Fruit fly (Drosophila melanogaster) whole organism, embryonic: ENCODE data around the gene Nthl1.

Source experiments
- Adf1 ChIP-seq: fragments of 200-800 bp; sonication (Bioruptor generic); IDR thresholded peaks from 2 replicates; pipeline ENCODE4 v1.3.6; 2022; ENCODE audit warnings: missing biosample characterization, missing genetic modification characterization
- Awh ChIP-seq: fragments of 200-800 bp; sonication (Bioruptor generic); IDR thresholded peaks from 2 replicates; pipeline ENCODE4, ENCODE4 v1.3.6; 2022; ENCODE audit warnings: missing biosample characterization, missing genetic modification characterization
- CG12659 ChIP-seq: fragments of 200-800 bp; sonication (Bioruptor generic); optimal IDR thresholded peaks from 3 replicates; lab custom pipeline; 2017; ENCODE audit warnings: mild to moderate bottlenecking, missing biosample characterization, missing genetic modification reagents, missing genetic modification characterization
- CG1529 ChIP-seq: fragments of 200-800 bp; sonication (Bioruptor generic); optimal IDR thresholded peaks from 3 replicates; lab custom pipeline; 2018; ENCODE audit warnings: missing biosample characterization, missing genetic modification characterization
- CG1647 ChIP-seq: fragments of 200-800 bp; sonication (Bioruptor generic); optimal IDR thresholded peaks from 3 replicates; lab custom pipeline; 2016; ENCODE audit warnings: missing biosample characterization, missing genetic modification characterization
- CG2120 ChIP-seq: fragments of 200-800 bp; sonication (Bioruptor generic); optimal IDR thresholded peaks from 3 replicates; lab custom pipeline; 2016; ENCODE audit warnings: missing biosample characterization, missing genetic modification characterization
- CG2202 ChIP-seq: fragments of 200-800 bp; sonication (Bioruptor generic); optimal IDR thresholded peaks from 2 replicates; lab custom pipeline; 2018; ENCODE audit warnings: missing biosample characterization, mild to moderate bottlenecking, missing genetic modification characterization
- CG2712 ChIP-seq: fragments of 200-800 bp; optimal IDR thresholded peaks from 3 replicates; lab custom pipeline; 2019; ENCODE audit warnings: missing biosample characterization, mild to moderate bottlenecking, missing genetic modification characterization, moderate library complexity
- CG3281 ChIP-seq: fragments of 200-800 bp; sonication (Bioruptor generic); optimal IDR thresholded peaks from 3 replicates; lab custom pipeline; 2017; ENCODE audit warnings: missing biosample characterization, mild to moderate bottlenecking, missing genetic modification characterization
- CG34224 ChIP-seq: fragments of 200-800 bp; sonication (Bioruptor generic); IDR thresholded peaks from 3 replicates; pipeline ENCODE4 v1.3.6; 2022; ENCODE audit warnings: missing biosample characterization, missing genetic modification characterization; ENCODE audit not compliant: partially characterized antibody
- CG4282 ChIP-seq: fragments of 200-800 bp; sonication (Bioruptor generic); optimal IDR thresholded peaks from 2 replicates; lab custom pipeline; 2016; ENCODE audit warnings: missing biosample characterization, missing genetic modification characterization
- CG4854 ChIP-seq: fragments of 200-800 bp; sonication (Bioruptor generic); optimal IDR thresholded peaks from 2 replicates; lab custom pipeline; 2016; ENCODE audit warnings: missing biosample characterization, missing genetic modification characterization, inconsistent platforms
- CG6791 ChIP-seq: fragments of 200-800 bp; sonication (Bioruptor generic); IDR thresholded peaks from 3 replicates; pipeline ENCODE4 v1.3.6; 2022; ENCODE audit warnings: missing biosample characterization, missing genetic modification characterization; ENCODE audit not compliant: partially characterized antibody
- CG8281 ChIP-seq: fragments of 200-800 bp; sonication (Bioruptor generic); optimal IDR thresholded peaks from 2 replicates; lab custom pipeline; 2018; ENCODE audit warnings: missing biosample characterization, mild to moderate bottlenecking, missing genetic modification characterization, moderate library complexity
- CoRest ChIP-seq: fragments of 200-800 bp; sonication (Bioruptor generic); optimal IDR thresholded peaks from 3 replicates; lab custom pipeline; 2018; ENCODE audit warnings: missing biosample characterization, mild to moderate bottlenecking, missing genetic modification characterization, moderate library complexity
- E2f2 ChIP-seq: fragments of 200-800 bp; sonication (Bioruptor generic); IDR thresholded peaks from 2 replicates; pipeline ENCODE4 v1.3.6; 2022; ENCODE audit warnings: missing biosample characterization, missing genetic modification characterization
- Eip74EF ChIP-seq, 2 experiments: fragments of 200-800 bp in 1 of 2; fragments of >200 bp in 1 of 2; sonication (Bioruptor generic) in 1 of 2; optimal IDR thresholded peaks; 2 replicates each; lab custom pipeline; 2017 to 2019; ENCODE audit warnings: missing biosample characterization in 2 of 2, missing genetic modification characterization in 2 of 2, mild to moderate bottlenecking in 1 of 2, moderate library complexity in 1 of 2
- HLH54F ChIP-seq: fragments of 200-800 bp; sonication (Bioruptor generic); optimal IDR thresholded peaks from 3 replicates; lab custom pipeline; 2016; ENCODE audit warnings: missing biosample characterization, missing genetic modification characterization
- Hey ChIP-seq: fragments of 200-800 bp; sonication (Bioruptor generic); optimal IDR thresholded peaks from 3 replicates; lab custom pipeline; 2018; ENCODE audit warnings: missing biosample characterization, mild to moderate bottlenecking, missing genetic modification characterization
- Hr51 ChIP-seq, 2 experiments: fragments of 200-800 bp; sonication (Bioruptor generic); optimal IDR thresholded peaks; 2 replicates in 1 of 2; 3 replicates in 1 of 2; lab custom pipeline; 2016 to 2018; ENCODE audit warnings: missing biosample characterization in 2 of 2, missing genetic modification characterization in 2 of 2, mild to moderate bottlenecking in 1 of 2, moderate library complexity in 1 of 2
- Jarid2 ChIP-seq: fragments of 200-800 bp; sonication (Bioruptor generic); optimal IDR thresholded peaks from 3 replicates; lab custom pipeline; 2017; ENCODE audit warnings: mild to moderate bottlenecking, missing biosample characterization, missing genetic modification reagents, missing genetic modification characterization
- MBD-R2 ChIP-seq: fragments of 200-800 bp; sonication (Bioruptor generic); IDR thresholded peaks from 2 replicates; pipeline ENCODE4 v1.3.6; 2022; ENCODE audit warnings: missing biosample characterization, missing genetic modification characterization
- MTF-1 ChIP-seq: fragments of 200-800 bp; sonication (Bioruptor generic); optimal IDR thresholded peaks from 2 replicates; lab custom pipeline; 2018; ENCODE audit warnings: missing biosample characterization, mild to moderate bottlenecking, missing genetic modification characterization, borderline replicate concordance
- Mes4 ChIP-seq: fragments of 200-800 bp; sonication (Bioruptor generic); optimal IDR thresholded peaks from 2 replicates; lab custom pipeline; 2016; ENCODE audit warnings: missing biosample characterization, missing genetic modification characterization
- Nf-YB ChIP-seq: fragments of 200-800 bp; sonication (Bioruptor generic); optimal IDR thresholded peaks from 3 replicates; lab custom pipeline; 2019; ENCODE audit warnings: missing biosample characterization, mild to moderate bottlenecking, missing genetic modification characterization, moderate library complexity
- Scr ChIP-seq: fragments of 200-800 bp; sonication (Bioruptor generic); IDR thresholded peaks from 2 replicates; pipeline ENCODE4 v1.3.6; 2022; ENCODE audit warnings: missing biosample characterization, missing genetic modification characterization; ENCODE audit not compliant: partially characterized antibody
- Six4 ChIP-seq: fragments of 200-800 bp; sonication (Bioruptor generic); optimal IDR thresholded peaks from 2 replicates; lab custom pipeline; 2016; ENCODE audit warnings: missing biosample characterization, missing genetic modification characterization
- Sox100B ChIP-seq: fragments of 200-800 bp; sonication (Bioruptor generic); optimal IDR thresholded peaks from 3 replicates; lab custom pipeline; 2018; ENCODE audit warnings: missing biosample characterization, mild to moderate bottlenecking, missing genetic modification characterization
- Spps ChIP-seq: fragments of 200-800 bp; sonication (Bioruptor generic); optimal IDR thresholded peaks from 2 replicates; lab custom pipeline; 2018; ENCODE audit warnings: missing biosample characterization, mild to moderate bottlenecking, missing genetic modification characterization
- Vsx1 ChIP-seq: fragments of 200-800 bp; sonication (Bioruptor generic); optimal IDR thresholded peaks from 2 replicates; lab custom pipeline; 2017; ENCODE audit warnings: missing biosample characterization, mild to moderate bottlenecking, missing genetic modification characterization, missing genetic modification reagents
- chm ChIP-seq: fragments of 200-800 bp; sonication (Bioruptor generic); IDR thresholded peaks from 2 replicates; pipeline ENCODE4 v1.3.6; 2022; ENCODE audit warnings: missing biosample characterization, missing genetic modification characterization
- croc ChIP-seq: fragments of 200-800 bp; sonication (Bioruptor generic); conservative IDR thresholded peaks from 3 replicates; pipeline ENCODE4 v1.3.6; 2022; ENCODE audit warnings: missing biosample characterization, missing genetic modification characterization
- disco-r ChIP-seq: fragments of 200-800 bp; sonication (Bioruptor generic); optimal IDR thresholded peaks from 2 replicates; lab custom pipeline; 2016; ENCODE audit warnings: missing biosample characterization, missing genetic modification characterization
- dm ChIP-seq: fragments of 200-800 bp; sonication (Bioruptor generic); optimal IDR thresholded peaks from 3 replicates; lab custom pipeline; 2016; ENCODE audit warnings: missing biosample characterization, missing genetic modification characterization
- en ChIP-seq: fragments of 200-800 bp; sonication (Bioruptor generic); optimal IDR thresholded peaks from 2 replicates; lab custom pipeline; 2016; ENCODE audit warnings: missing biosample characterization, missing genetic modification characterization
- ewg ChIP-seq: fragments of 200-800 bp; sonication (Bioruptor generic); optimal IDR thresholded peaks from 3 replicates; lab custom pipeline; 2017; ENCODE audit warnings: mild to moderate bottlenecking, missing biosample characterization, missing genetic modification reagents, missing genetic modification characterization
- gsb ChIP-seq: fragments of 200-800 bp; sonication (Bioruptor generic); IDR thresholded peaks from 2 replicates; pipeline ENCODE4 v1.3.6; 2022; ENCODE audit warnings: missing biosample characterization, missing genetic modification characterization
- knrl ChIP-seq: fragments of 200-800 bp; sonication (Bioruptor generic); IDR thresholded peaks from 3 replicates; pipeline ENCODE4 v1.3.6; 2022; ENCODE audit warnings: missing biosample characterization, missing genetic modification characterization; ENCODE audit not compliant: partially characterized antibody
- lmd ChIP-seq: fragments of 200-800 bp; sonication (Bioruptor generic); IDR thresholded peaks from 2 replicates; pipeline ENCODE4 v1.3.6; 2022; ENCODE audit warnings: missing biosample characterization, missing genetic modification characterization
- mirr ChIP-seq: fragments of 200-800 bp; sonication (Bioruptor generic); optimal IDR thresholded peaks from 3 replicates; lab custom pipeline; 2018; ENCODE audit warnings: missing biosample characterization, mild to moderate bottlenecking, missing genetic modification characterization
- nau ChIP-seq: fragments of 200-800 bp; sonication (Bioruptor generic); optimal IDR thresholded peaks from 3 replicates; lab custom pipeline; 2017; ENCODE audit warnings: missing biosample characterization, mild to moderate bottlenecking, missing genetic modification characterization, missing genetic modification reagents
- nerfin-2 ChIP-seq: fragments of 200-800 bp; sonication (Bioruptor generic); IDR thresholded peaks from 2 replicates; pipeline ENCODE4 v1.3.6; 2022; ENCODE audit warnings: missing biosample characterization, missing genetic modification characterization; ENCODE audit not compliant: partially characterized antibody
- pb ChIP-seq: fragments of 200-800 bp; sonication (Bioruptor generic); optimal IDR thresholded peaks from 3 replicates; lab custom pipeline; 2016; ENCODE audit warnings: missing biosample characterization, missing genetic modification characterization
- pho ChIP-seq: fragments of 200-800 bp; sonication (Bioruptor generic); optimal IDR thresholded peaks from 2 replicates; lab custom pipeline; 2016; ENCODE audit warnings: missing biosample characterization, missing genetic modification characterization
- row ChIP-seq: fragments of 200-800 bp; sonication (Bioruptor generic); IDR thresholded peaks from 3 replicates; pipeline ENCODE4 v1.3.6; 2022; ENCODE audit warnings: missing biosample characterization, missing genetic modification characterization
- seq ChIP-seq: fragments of 200-800 bp; sonication (Bioruptor generic); IDR thresholded peaks from 2 replicates; pipeline ENCODE4 v1.3.6; 2022; ENCODE audit warnings: missing biosample characterization, missing genetic modification characterization
- tap ChIP-seq: fragments of 200-800 bp; optimal IDR thresholded peaks from 3 replicates; lab custom pipeline; 2019; ENCODE audit warnings: missing biosample characterization, mild to moderate bottlenecking, missing genetic modification characterization, moderate library complexity

Nthl1 gene

DNA sequence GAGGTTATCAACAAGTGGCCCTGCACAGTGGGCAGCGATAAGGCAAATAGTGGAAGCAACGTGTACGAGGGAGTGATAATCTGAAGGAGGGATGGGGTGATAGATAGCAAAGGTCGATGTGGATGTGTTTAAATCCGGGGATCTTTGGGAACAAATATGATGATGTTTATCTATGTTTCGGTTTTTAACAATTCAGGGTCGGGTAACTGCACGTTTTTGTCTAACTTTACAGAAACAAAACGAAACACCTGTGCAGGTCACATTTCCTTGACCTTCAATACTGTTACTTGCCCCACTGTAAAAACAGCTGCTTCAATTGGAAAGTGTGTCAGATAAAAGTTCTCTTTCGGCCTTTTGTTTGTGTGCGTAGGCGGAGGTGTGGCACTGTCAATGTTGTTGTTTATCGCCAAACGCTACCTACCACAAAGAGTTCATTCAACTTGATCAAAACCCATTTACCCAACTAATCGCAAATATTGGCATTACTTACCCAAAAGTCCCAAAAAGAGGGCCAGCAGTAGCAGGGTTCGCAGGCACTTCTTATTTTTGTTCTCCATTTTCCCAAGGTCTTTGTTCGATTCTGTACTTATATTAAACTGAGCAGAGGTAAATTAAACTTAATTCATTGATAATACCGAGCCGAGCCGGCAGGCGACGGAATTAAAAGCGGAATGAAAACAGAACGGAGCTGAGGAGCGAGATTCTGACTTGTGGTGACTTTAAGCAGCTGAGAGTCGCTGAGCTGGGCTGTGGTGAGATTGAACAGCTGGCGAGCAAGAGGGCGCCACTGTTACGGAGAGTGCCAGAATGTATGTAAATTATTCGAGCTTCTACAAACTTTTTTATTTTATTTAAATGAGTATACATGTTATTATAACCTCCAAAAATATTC is 5.2 kb downstream of the Nthl1 start, which contains the start of gene Mtp (continued):
- peak; percentile 81 for TF ChIP-seq pb (GFP tag; lab: Kevin White, UChicago)
- no peak for TF ChIP-seq knrl
- TF ChIP-seq row (GFP tag; lab: Robert Waterston, UW) = peak; percentile 92
- TF ChIP-seq CG12659 (GFP tag; lab: Kevin White, UChicago) = peak; percentile 68
- TF ChIP-seq CG2120 (GFP tag; lab: Kevin White, UChicago) = peak; percentile 82
- no peak for TF ChIP-seq Jarid2 (GFP tag; lab: Kevin White, UChicago)
- TF ChIP-seq CG2712 (tag; lab: Kevin White, UChicago) = peak; percentile 77
- TF ChIP-seq pho (GFP tag; lab: Kevin White, UChicago) = peak; percentile 67
- TF ChIP-seq Vsx1 (GFP tag; lab: Kevin White, UChicago) = peak; percentile 57
- peak; percentile 47 for TF ChIP-seq dm (GFP tag; lab: Kevin White, UChicago)
- peak; percentile 76 for TF ChIP-seq croc (GFP tag; lab: Robert Waterston, UW)
- TF ChIP-seq MBD-R2 = peak; percentile 26; the same call in 1 of the 2 replicates
- peak; percentile 53 for TF ChIP-seq CG3281
- TF ChIP-seq CG4282 (GFP tag; lab: Kevin White, UChicago) = peak; percentile 80
- TF ChIP-seq lmd = peak; percentile 79
- TF ChIP-seq Sox100B (GFP tag; lab: Kevin White, UChicago) = peak; percentile 72
- peak; percentile 60 for TF ChIP-seq ewg
- peak; percentile 52 for TF ChIP-seq tap (tag; lab: Kevin White, UChicago)
- peak; percentile 18 for TF ChIP-seq disco-r (GFP tag; lab: Kevin White, UChicago)
- TF ChIP-seq en (GFP tag; lab: Kevin White, UChicago) = peak; percentile 54
- peak; percentile 27 for TF ChIP-seq Hey (tag; lab: Kevin White, UChicago)
- peak; percentile 28 for TF ChIP-seq nau (GFP tag; lab: Kevin White, UChicago)
- TF ChIP-seq Mes4 (GFP tag; lab: Kevin White, UChicago) = peak; percentile 56
- peak; percentile 71 for TF ChIP-seq CG2202 (tag; lab: Kevin White, UChicago)
- no peak for TF ChIP-seq mirr (GFP tag; lab: Kevin White, UChicago)
- peak; percentile 60; the same call in 1 of the 2 replicates for TF ChIP-seq Awh (GFP tag; lab: Robert Waterston, UW)
- peak in 1 of 2 experiments; percentile 63 for TF ChIP-seq Eip74EF (GFP tag; optimal IDR thresholded peaks at IDR 0.05; lab: Kevin White, UChicago)
- TF ChIP-seq E2f2 = peak; percentile 57
- TF ChIP-seq Nf-YB = peak; percentile 59
- TF ChIP-seq Spps (tag; lab: Kevin White, UChicago) = peak; percentile 4
- peak; percentile 80 for TF ChIP-seq CoRest
- no peak; the same call in 1 of the 2 replicates for TF ChIP-seq Adf1 (GFP tag; lab: Robert Waterston, UW)
- TF ChIP-seq nerfin-2 (GFP tag; lab: Robert Waterston, UW) = 0 out of 2 replicates have a peak, but pooled peaks have one; percentile 39
- peak; percentile 79 for TF ChIP-seq HLH54F
- TF ChIP-seq CG1647 (GFP tag; lab: Kevin White, UChicago) = peak; percentile 72
- peak; percentile 78 for TF ChIP-seq seq (GFP tag; lab: Robert Waterston, UW)
- peak; percentile 59 for TF ChIP-seq Six4
- peak; percentile 22 for TF ChIP-seq CG8281 (tag; lab: Kevin White, UChicago)
- peak; percentile 68 for TF ChIP-seq chm
- TF ChIP-seq MTF-1 (GFP tag; lab: Kevin White, UChicago) = no peak
- peak; percentile 82 for TF ChIP-seq CG1529 (GFP tag; lab: Kevin White, UChicago)
- peak; percentile 32; the same call in 2 of the 3 replicates for TF ChIP-seq CG34224 (GFP tag; lab: Robert Waterston, UW)
- TF ChIP-seq CG6791 (GFP tag; lab: Robert Waterston, UW) = no peak
- peak; percentile 23 for TF ChIP-seq CG4854
- TF ChIP-seq gsb (GFP tag; lab: Robert Waterston, UW) = 0 out of 2 replicates have a peak, but pooled peaks have one; percentile 20
- TF ChIP-seq Hr51 (GFP tag; optimal IDR thresholded peaks at IDR 0.05; lab: Kevin White, UChicago) = peak; percentile 37 to 76
- TF ChIP-seq Scr (GFP tag; lab: Robert Waterston, UW) = no peak
